Fruit fly (Drosophila melanogaster) whole organism, embryonic: ENCODE results near the gene alpha-Spec.

ENCODE experiments used
- CG11247 ChIP-seq: fragments of 200-800 bp; sonication (Bioruptor generic); IDR thresholded peaks from 2 replicates; pipeline ENCODE4 v1.3.6; 2022; ENCODE audit warnings: missing biosample characterization, missing genetic modification characterization
- CG11456 ChIP-seq: fragments of 200-800 bp; sonication (Bioruptor generic); IDR thresholded peaks from 3 replicates; pipeline ENCODE4 v1.3.6; 2022; ENCODE audit warnings: missing biosample characterization, missing genetic modification characterization
- CG14441 ChIP-seq: fragments of 200-800 bp; sonication (Bioruptor generic); IDR thresholded peaks from 2 replicates; pipeline ENCODE4 v1.3.6; 2022; ENCODE audit warnings: missing biosample characterization, missing genetic modification characterization
- CG15514 ChIP-seq: fragments of 200-800 bp; sonication (Bioruptor generic); optimal IDR thresholded peaks from 3 replicates; lab custom pipeline; 2017; ENCODE audit warnings: missing biosample characterization, missing genetic modification characterization, mild to moderate bottlenecking, moderate library complexity, missing genetic modification reagents
- CG4707 ChIP-seq: fragments of 200-800 bp; sonication (Bioruptor generic); optimal IDR thresholded peaks from 2 replicates; lab custom pipeline; 2018; ENCODE audit warnings: missing biosample characterization, mild to moderate bottlenecking, missing genetic modification characterization, moderate library complexity
- CG6791 ChIP-seq: fragments of 200-800 bp; sonication (Bioruptor generic); IDR thresholded peaks from 3 replicates; pipeline ENCODE4 v1.3.6; 2022; ENCODE audit warnings: missing biosample characterization, missing genetic modification characterization; ENCODE audit not compliant: partially characterized antibody
- CTCF ChIP-seq: fragments of 200-800 bp; sonication (Bioruptor generic); optimal IDR thresholded peaks from 2 replicates; lab custom pipeline; 2017; ENCODE audit warnings: missing biosample characterization, mild to moderate bottlenecking, missing genetic modification characterization, moderate library complexity
- D19B ChIP-seq: fragments of 200-800 bp; sonication (Bioruptor generic); optimal IDR thresholded peaks from 2 replicates; lab custom pipeline; 2017; ENCODE audit warnings: missing biosample characterization, mild to moderate bottlenecking, missing genetic modification characterization
- Drgx ChIP-seq: fragments of 200-800 bp; sonication (Bioruptor generic); IDR thresholded peaks from 2 replicates; pipeline ENCODE4 v1.3.6; 2022; ENCODE audit warnings: missing biosample characterization, missing genetic modification characterization
- Eip74EF ChIP-seq, 2 experiments: fragments of 200-800 bp in 1 of 2; fragments of >200 bp in 1 of 2; sonication (Bioruptor generic) in 1 of 2; optimal IDR thresholded peaks; 2 replicates each; lab custom pipeline; 2017 to 2019; ENCODE audit warnings: missing biosample characterization in 2 of 2, missing genetic modification characterization in 2 of 2, mild to moderate bottlenecking in 1 of 2, moderate library complexity in 1 of 2
- Ets97D ChIP-seq: fragments of 200-800 bp; sonication (Bioruptor generic); optimal IDR thresholded peaks from 3 replicates; lab custom pipeline; 2016; ENCODE audit warnings: missing biosample characterization, missing genetic modification characterization
- H2.0 ChIP-seq: fragments of 200-800 bp; sonication (Bioruptor generic); IDR thresholded peaks from 2 replicates; pipeline ENCODE4 v1.3.6; 2022; ENCODE audit warnings: missing biosample characterization, missing genetic modification characterization
- Hey ChIP-seq: fragments of 200-800 bp; sonication (Bioruptor generic); optimal IDR thresholded peaks from 3 replicates; lab custom pipeline; 2018; ENCODE audit warnings: missing biosample characterization, mild to moderate bottlenecking, missing genetic modification characterization
- HmgZ ChIP-seq: fragments of 200-800 bp; sonication (Bioruptor generic); optimal IDR thresholded peaks from 2 replicates; lab custom pipeline; 2018; ENCODE audit warnings: missing biosample characterization, mild to moderate bottlenecking, missing genetic modification characterization
- Hr78 ChIP-seq, 2 experiments: fragments of 200-800 bp in 1 of 2; fragments of >200 bp in 1 of 2; sonication (Bioruptor generic) in 1 of 2; optimal IDR thresholded peaks; 2 replicates each; lab custom pipeline; 2017 to 2019; ENCODE audit warnings: missing biosample characterization in 2 of 2, missing genetic modification characterization in 2 of 2, mild to moderate bottlenecking in 1 of 2, moderate library complexity in 1 of 2
- Med ChIP-seq: fragments of 200-800 bp; sonication (Bioruptor generic); peaks from one replicate; lab custom pipeline; 2016; ENCODE audit warnings: missing biosample characterization, missing genetic modification characterization, mild to moderate bottlenecking, inconsistent platforms, moderate library complexity
- Myb ChIP-seq: fragments of 200-800 bp; sonication (Bioruptor generic); optimal IDR thresholded peaks from 2 replicates; lab custom pipeline; 2016; ENCODE audit warnings: missing biosample characterization, missing genetic modification characterization
- Pdp1 ChIP-seq, 2 experiments: fragments of 200-800 bp; sonication (Bioruptor generic); optimal IDR thresholded peaks; 3 replicates each; lab custom pipeline; 2016; ENCODE audit warnings: missing biosample characterization in 2 of 2, missing genetic modification characterization in 2 of 2, mild to moderate bottlenecking in 1 of 2, moderate library complexity in 1 of 2
- Poxn ChIP-seq: fragments of 200-800 bp; sonication (Bioruptor generic); IDR thresholded peaks from 2 replicates; pipeline ENCODE4 v1.3.6; 2022; ENCODE audit warnings: missing biosample characterization, missing genetic modification characterization
- Ptx1 ChIP-seq: fragments of 200-800 bp; sonication (Bioruptor generic); IDR thresholded peaks from 2 replicates; pipeline ENCODE4 v1.3.6; 2022; ENCODE audit warnings: missing biosample characterization, missing genetic modification characterization
- Sox102F ChIP-seq: fragments of 200-800 bp; sonication (Bioruptor generic); optimal IDR thresholded peaks from 2 replicates; lab custom pipeline; 2018; ENCODE audit warnings: missing biosample characterization, mild to moderate bottlenecking, missing genetic modification characterization, moderate library complexity
- Ssrp ChIP-seq: fragments of 200-800 bp; sonication (Bioruptor generic); optimal IDR thresholded peaks from 2 replicates; lab custom pipeline; 2018; ENCODE audit warnings: missing biosample characterization, mild to moderate bottlenecking, missing genetic modification characterization, moderate library complexity
- Xbp1 ChIP-seq: fragments of 200-800 bp; sonication (Bioruptor generic); optimal IDR thresholded peaks from 3 replicates; lab custom pipeline; 2016; ENCODE audit warnings: missing biosample characterization, mild to moderate bottlenecking, missing genetic modification characterization
- al ChIP-seq: fragments of 200-800 bp; sonication (Bioruptor generic); IDR thresholded peaks from 2 replicates; pipeline ENCODE4 v1.3.6; 2022; ENCODE audit warnings: missing biosample characterization, missing genetic modification characterization
- bsh ChIP-seq, 2 experiments: fragments of 200-800 bp; sonication (Bioruptor generic); optimal IDR thresholded peaks; 2 replicates each; lab custom pipeline; 2017 to 2018; ENCODE audit warnings: mild to moderate bottlenecking in 2 of 2, missing biosample characterization in 2 of 2, missing genetic modification characterization in 2 of 2, moderate library complexity in 1 of 2
- chif ChIP-seq, 2 experiments: fragments of 200-800 bp; sonication (Bioruptor generic); optimal IDR thresholded peaks; 3 replicates each; lab custom pipeline; 2016; ENCODE audit warnings: missing biosample characterization in 2 of 2, missing genetic modification characterization in 2 of 2
- chinmo ChIP-seq: fragments of 200-800 bp; sonication (Bioruptor generic); IDR thresholded peaks from 4 replicates; pipeline ENCODE4 v1.3.6; 2022; ENCODE audit warnings: missing biosample characterization, missing genetic modification characterization; ENCODE audit not compliant: partially characterized antibody
- gfzf ChIP-seq: fragments of 200-800 bp; sonication (Bioruptor generic); optimal IDR thresholded peaks from 2 replicates; lab custom pipeline; 2016; ENCODE audit warnings: missing biosample characterization, mild to moderate bottlenecking, missing genetic modification characterization, moderate library complexity
- phol ChIP-seq: fragments of 200-800 bp; sonication (Bioruptor generic); optimal IDR thresholded peaks from 3 replicates; lab custom pipeline; 2018; ENCODE audit warnings: missing biosample characterization, mild to moderate bottlenecking, missing genetic modification characterization, moderate library complexity
- pita ChIP-seq: fragments of 200-800 bp; sonication (Bioruptor generic); optimal IDR thresholded peaks from 2 replicates; lab custom pipeline; 2017; ENCODE audit warnings: missing biosample characterization, mild to moderate bottlenecking, missing genetic modification characterization
- prd ChIP-seq, 3 experiments: fragments of >200 bp in 2 of 3; fragments of 200-800 bp in 1 of 3; sonication (Bioruptor generic) in 1 of 3; optimal IDR thresholded peaks in 2 of 3; IDR thresholded peaks in 1 of 3; 2 replicates in 2 of 3; 3 replicates in 1 of 3; pipeline versions ENCODE4 v1.3.6 to Lab custom; 2017 to 2022; ENCODE audit warnings: missing biosample characterization in 1 of 3, missing genetic modification characterization in 1 of 3
- ro ChIP-seq: fragments of 200-800 bp; sonication (Bioruptor generic); IDR thresholded peaks from 2 replicates; pipeline ENCODE4 v1.3.6; 2022; ENCODE audit warnings: missing biosample characterization, missing genetic modification characterization
- slbo ChIP-seq: fragments of 200-800 bp; sonication (Bioruptor generic); IDR thresholded peaks from 2 replicates; pipeline ENCODE4 v1.3.6; 2022; ENCODE audit warnings: missing biosample characterization, missing genetic modification characterization
- vvl ChIP-seq: fragments of 200-800 bp; sonication (Bioruptor generic); IDR thresholded peaks from 2 replicates; pipeline ENCODE4 v1.3.6; 2022; ENCODE audit warnings: missing biosample characterization, missing genetic modification characterization

Gene alpha-Spec

DNA sequence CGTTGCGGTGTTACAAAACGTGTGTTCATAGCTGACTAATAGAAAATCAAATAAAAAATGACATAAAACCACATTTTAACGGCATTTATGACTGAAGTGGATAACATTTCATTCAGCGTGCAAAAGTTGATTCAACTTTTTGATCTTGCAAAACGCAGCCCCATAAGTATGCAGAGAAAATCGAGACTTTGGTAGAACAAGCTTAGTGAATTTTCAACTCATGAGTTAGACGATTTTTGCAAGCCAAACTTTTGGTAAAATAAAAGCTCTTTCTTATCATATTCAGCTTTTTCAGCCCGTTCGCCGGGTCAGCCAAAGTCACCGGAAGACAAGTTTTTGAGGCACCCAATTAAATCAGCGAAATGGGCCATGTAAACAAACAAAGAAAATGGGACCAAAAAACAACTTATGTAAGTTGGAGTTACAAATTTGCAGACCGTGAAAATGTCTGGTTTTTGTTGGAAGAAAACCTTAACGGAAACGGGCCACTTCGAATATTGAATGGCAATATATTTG, 36.7 kb upstream of the alpha-Spec start, which contains the start of gene Cpr62Ba:
Cpr62Ba (minus strand) TSS at position 31 of the 516 bp plus-strand sequence.
- TF ChIP-seq ro (GFP tag; lab: Robert Waterston, UW) (no peak), Ets97D (GFP tag; lab: Kevin White, UChicago) (peak; percentile 33), chinmo (0 out of 4 replicates have a peak, but pooled peaks have one; percentile 37), Hey (tag; lab: Kevin White, UChicago) (no peak), CTCF (GFP tag; lab: Kevin White, UChicago) (peak; percentile 18), Myb (GFP tag; lab: Kevin White, UChicago) (no peak), Eip74EF (GFP tag; optimal IDR thresholded peaks at IDR 0.05; lab: Kevin White, UChicago) (peak in 1 of 2 experiments; percentile 76), Pdp1 (GFP tag; optimal IDR thresholded peaks at IDR 0.05; lab: Kevin White, UChicago) (peak in 1 of 2 experiments; percentile 33), gfzf (GFP tag; lab: Kevin White, UChicago) (peak; percentile 62), HmgZ (tag; lab: Kevin White, UChicago) (no peak), CG15514 (GFP tag; lab: Kevin White, UChicago) (no peak), Xbp1 (no peak), CG14441 (GFP tag; lab: Robert Waterston, UW) (no peak), CG4707 (GFP tag; lab: Kevin White, UChicago) (no peak), vvl (GFP tag; lab: Robert Waterston, UW) (peak; percentile 33; the same call in 1 of the 2 replicates), Med (GFP tag; lab: Kevin White, UChicago) (no peak), H2.0 (no peak), Hr78 (GFP tag; optimal IDR thresholded peaks at IDR 0.05; lab: Kevin White, UChicago) (peak in 1 of 2 experiments; percentile 84), phol (tag; lab: Kevin White, UChicago) (no peak), Ssrp (no peak), CG6791 (GFP tag; lab: Robert Waterston, UW) (no peak)
- TF ChIP-seq, all 482 proteins: peak for 8

DNA sequence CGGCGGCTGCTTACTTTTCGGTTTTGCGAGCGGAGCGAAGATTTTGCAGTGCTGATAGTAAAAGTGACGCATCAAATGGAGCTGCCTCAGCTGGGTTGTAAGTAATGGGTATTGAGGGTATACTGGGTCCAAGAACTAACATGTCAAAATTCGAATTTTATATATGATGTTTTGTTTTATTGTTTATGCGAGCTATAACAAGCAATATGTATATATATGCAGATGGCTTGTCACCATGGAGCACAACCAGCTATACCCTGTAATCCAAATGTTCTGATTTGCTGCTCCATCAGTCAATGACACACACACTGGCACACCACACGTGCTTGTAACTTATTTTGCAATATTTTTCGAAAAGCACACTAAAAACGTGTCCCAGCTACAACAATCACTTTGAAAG, 34.4 kb upstream of the alpha-Spec start:
- TF ChIP-seq pita (GFP tag; lab: Kevin White, UChicago) (no peak), al (GFP tag; lab: Robert Waterston, UW) (0 out of 2 replicates have a peak, but pooled peaks have one; percentile 18), slbo (GFP tag; lab: Robert Waterston, UW) (peak; percentile 26; the same call in 1 of the 2 replicates), Sox102F (GFP tag; lab: Kevin White, UChicago) (no peak), prd (optimal IDR thresholded peaks at IDR 0.05; lab: Kevin White, UChicago) (no peak), prd (GFP tag; IDR thresholded peaks at IDR 0.05; lab: Robert Waterston, UW) (0 out of 3 replicates have a peak, but pooled peaks have one; percentile 10), CG11247 (GFP tag; lab: Robert Waterston, UW) (peak; percentile 31; the same call in 1 of the 2 replicates), Ptx1 (GFP tag; lab: Robert Waterston, UW) (peak; percentile 30; the same call in 1 of the 2 replicates), Poxn (GFP tag; lab: Robert Waterston, UW) (0 out of 2 replicates have a peak, but pooled peaks have one; percentile 4), bsh (GFP tag; optimal IDR thresholded peaks at IDR 0.05; lab: Kevin White, UChicago) (peak in 1 of 2 experiments; percentile 75), Drgx (GFP tag; lab: Robert Waterston, UW) (peak; percentile 82), chif (GFP tag; optimal IDR thresholded peaks at IDR 0.05; lab: Kevin White, UChicago) (peak in 1 of 2 experiments; percentile 3)

DNA sequence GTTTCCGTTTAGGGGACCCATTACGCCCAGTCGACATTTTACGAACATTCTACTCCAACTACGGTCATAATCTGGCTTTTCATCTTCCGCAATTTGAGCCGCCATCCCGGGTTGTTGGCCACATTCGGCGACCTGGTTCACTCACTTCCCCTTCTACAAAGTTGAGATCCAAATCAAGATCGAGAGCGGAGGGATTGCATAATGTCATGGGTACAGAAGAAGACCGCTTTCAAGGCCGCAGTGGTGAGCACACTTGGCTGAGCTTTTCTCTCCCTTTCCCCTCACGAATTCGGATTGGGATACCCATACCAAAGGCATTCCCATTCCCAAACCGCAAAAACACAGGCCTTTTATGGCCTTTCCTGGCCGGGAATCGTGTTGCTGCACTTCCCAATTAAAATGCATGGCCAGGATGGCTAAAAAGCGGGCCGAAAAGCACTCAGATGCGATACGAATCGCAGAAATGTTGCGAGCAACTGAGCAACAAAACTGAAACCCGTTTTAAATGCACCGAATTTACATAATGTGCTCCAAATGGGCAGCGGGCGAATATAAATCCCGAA, 32.8 kb upstream of the alpha-Spec start:
- TF ChIP-seq CG11456 (GFP tag; lab: Robert Waterston, UW) (0 out of 3 replicates have a peak, but pooled peaks have one; percentile 10), D19B (no peak)
